Worm (Caenorhabditis elegans) whole organism, L2 larva: Measurements from ENCODE around the gene sre-31.

ENCODE experiments used
- C34F6.9 ChIP-seq: fragments of 150-350 bp; optimal IDR thresholded peaks from 2 replicates; lab custom pipeline; 2014; ENCODE audit warnings: missing biosample characterization, missing genetic modification characterization
- F13H6.1 ChIP-seq: sonication (generic microtip); optimal IDR thresholded peaks from 2 replicates; lab custom pipeline; 2016; ENCODE audit warnings: missing genetic modification characterization, missing compliant biosample characterization
- R02D3.7 ChIP-seq: fragments of 150-350 bp; optimal IDR thresholded peaks from 2 replicates; lab custom pipeline; 2014; ENCODE audit warnings: missing biosample characterization, missing genetic modification characterization
- Y55F3AM.14 ChIP-seq: fragments of 200-800 bp; sonication (Bioruptor generic); optimal IDR thresholded peaks from 2 replicates; lab custom pipeline; 2018; ENCODE audit warnings: mild to moderate bottlenecking, missing genetic modification characterization, missing compliant biosample characterization
- alr-1 ChIP-seq: fragments of 150-350 bp; optimal IDR thresholded peaks from 2 replicates; lab custom pipeline; 2014; ENCODE audit warnings: missing biosample characterization, missing genetic modification characterization
- ama-1 ChIP-seq: fragments of 150-350 bp; optimal IDR thresholded peaks from 2 replicates; lab custom pipeline; 2018; ENCODE audit warnings: inconsistent platforms
- blmp-1 ChIP-seq: sonication (generic microtip); optimal IDR thresholded peaks from 2 replicates; lab custom pipeline; 2017; ENCODE audit warnings: missing genetic modification characterization, mild to moderate bottlenecking, missing compliant biosample characterization, antibody characterized with exemption, moderate library complexity; ENCODE audit not compliant: insufficient read depth
- ceh-82 ChIP-seq: fragments of 150-350 bp; optimal IDR thresholded peaks from 2 replicates; lab custom pipeline; 2014; ENCODE audit warnings: missing biosample characterization, missing genetic modification characterization
- egl-27 ChIP-seq: sonication (generic microtip); optimal IDR thresholded peaks from 3 replicates; lab custom pipeline; 2017; ENCODE audit warnings: missing biosample characterization, missing genetic modification reagents, missing genetic modification characterization
- elt-1 ChIP-seq: fragments of 150-350 bp; optimal IDR thresholded peaks from 2 replicates; lab custom pipeline; 2014; ENCODE audit warnings: missing biosample characterization, missing genetic modification characterization
- elt-3 ChIP-seq: sonication (generic microtip); optimal IDR thresholded peaks from 2 replicates; lab custom pipeline; 2017; ENCODE audit warnings: missing biosample characterization, missing genetic modification characterization
- fos-1 ChIP-seq: fragments of 150-350 bp; optimal IDR thresholded peaks from 2 replicates; lab custom pipeline; 2014; ENCODE audit warnings: missing biosample characterization, missing genetic modification characterization
- lin-11 ChIP-seq: fragments of 150-350 bp; sonication (generic microtip); optimal IDR thresholded peaks from 2 replicates; lab custom pipeline; 2014; ENCODE audit warnings: missing biosample characterization, missing genetic modification characterization, inconsistent platforms, mixed read lengths
- lin-13 ChIP-seq: fragments of 150-350 bp; optimal IDR thresholded peaks from 2 replicates; lab custom pipeline; 2014; ENCODE audit warnings: missing biosample characterization, missing genetic modification reagents, missing genetic modification characterization
- lin-39 ChIP-seq: fragments of 150-350 bp; optimal IDR thresholded peaks from 2 replicates; lab custom pipeline; 2014; ENCODE audit warnings: missing biosample characterization, missing genetic modification reagents, missing genetic modification characterization
- lsy-2 ChIP-seq, 2 experiments: fragments of 150-350 bp in 1 of 2; sonication (generic microtip) in 1 of 2; optimal IDR thresholded peaks; 2 replicates each; lab custom pipeline; 2014 to 2017; ENCODE audit warnings: missing biosample characterization in 2 of 2, missing genetic modification characterization in 2 of 2
- mab-5 ChIP-seq: fragments of 150-350 bp; optimal IDR thresholded peaks from 2 replicates; lab custom pipeline; 2014; ENCODE audit warnings: missing biosample characterization, missing genetic modification characterization
- mbf-1 ChIP-seq: sonication (generic microtip); optimal IDR thresholded peaks from 2 replicates; lab custom pipeline; 2017; ENCODE audit warnings: missing biosample characterization, missing genetic modification characterization
- mdl-1 ChIP-seq, 2 experiments: fragments of 150-350 bp in 1 of 2; sonication (generic microtip) in 1 of 2; optimal IDR thresholded peaks; 2 replicates each; lab custom pipeline; 2017; ENCODE audit warnings: missing biosample characterization in 2 of 2, missing genetic modification characterization in 2 of 2
- nhr-11 ChIP-seq: fragments of 150-350 bp; optimal IDR thresholded peaks from 2 replicates; lab custom pipeline; 2014; ENCODE audit warnings: missing biosample characterization, missing genetic modification characterization
- nhr-12 ChIP-seq: fragments of 150-350 bp; optimal IDR thresholded peaks from 2 replicates; lab custom pipeline; 2014; ENCODE audit warnings: missing biosample characterization, missing genetic modification characterization
- nhr-129 ChIP-seq: fragments of 150-350 bp; optimal IDR thresholded peaks from 2 replicates; lab custom pipeline; 2014; ENCODE audit warnings: missing biosample characterization, missing genetic modification characterization
- nhr-21 ChIP-seq: fragments of 150-350 bp; optimal IDR thresholded peaks from 2 replicates; lab custom pipeline; 2014; ENCODE audit warnings: missing biosample characterization, missing genetic modification characterization
- nhr-237 ChIP-seq: fragments of 150-350 bp; optimal IDR thresholded peaks from 2 replicates; lab custom pipeline; 2014; ENCODE audit warnings: missing biosample characterization, missing genetic modification characterization
- nhr-25 ChIP-seq: fragments of 150-350 bp; sonication (generic microtip); optimal IDR thresholded peaks from 3 replicates; lab custom pipeline; 2014; ENCODE audit warnings: missing biosample characterization, missing genetic modification characterization
- nhr-6 ChIP-seq: fragments of 150-350 bp; optimal IDR thresholded peaks from 2 replicates; lab custom pipeline; 2014; ENCODE audit warnings: missing biosample characterization, missing genetic modification characterization
- skn-1 ChIP-seq: sonication (generic microtip); optimal IDR thresholded peaks from 2 replicates; lab custom pipeline; 2017; ENCODE audit warnings: missing biosample characterization, missing genetic modification characterization
- sma-9 ChIP-seq, 2 experiments: fragments of 150-350 bp in 1 of 2; sonication (generic microtip) in 1 of 2; optimal IDR thresholded peaks; 2 replicates each; lab custom pipeline; 2014 to 2016; ENCODE audit warnings: missing genetic modification characterization in 2 of 2, mild to moderate bottlenecking in 1 of 2, missing biosample characterization in 1 of 2, missing compliant biosample characterization in 1 of 2, missing genetic modification reagents in 1 of 2, moderate library complexity in 1 of 2
- snpc-4 ChIP-seq: fragments of 150-350 bp; optimal IDR thresholded peaks from 2 replicates; lab custom pipeline; 2014; ENCODE audit warnings: missing biosample characterization, missing genetic modification characterization
- unc-55 ChIP-seq: fragments of 150-350 bp; sonication (generic microtip); optimal IDR thresholded peaks from 3 replicates; lab custom pipeline; 2014; ENCODE audit warnings: missing biosample characterization, missing genetic modification reagents, missing genetic modification characterization
- unc-62 ChIP-seq: fragments of 150-350 bp; optimal IDR thresholded peaks from 2 replicates; lab custom pipeline; 2014; ENCODE audit warnings: missing biosample characterization, missing genetic modification reagents, missing genetic modification characterization
- ztf-1 ChIP-seq: fragments of 200-800 bp; sonication (Bioruptor generic); conservative IDR thresholded peaks from 2 replicates; pipeline ENCODE4 v1.3.6; 2022; ENCODE audit warnings: missing genetic modification characterization, missing compliant biosample characterization
- ztf-4 ChIP-seq: fragments of 150-350 bp; optimal IDR thresholded peaks from 2 replicates; lab custom pipeline; 2014; ENCODE audit warnings: missing biosample characterization, missing genetic modification characterization

Gene sre-31

ce11 chrII:12387980-12388379, 20.6 kb downstream of the sre-31 start, which contains the start of gene sre-41:
sre-41 (plus strand) TSS chrII:12388280.
- TF ChIP-seq mdl-1 (tag; optimal IDR thresholded peaks at IDR 0.05; lab: Kevin White, UChicago) (no peak), nhr-25 (tag; lab: Kevin White, UChicago) (no peak), alr-1 (tag; lab: Kevin White, UChicago) (no peak), blmp-1 (no peak)
- TF ChIP-seq, all 48 proteins: peak for 0

- TF ChIP-seq R02D3.7 (tag; lab: Kevin White, UChicago) = no peak
- TF ChIP-seq unc-62 (GFP tag; lab: Kevin White, UChicago) = no peak
- no peak for TF ChIP-seq alr-1 (tag; lab: Kevin White, UChicago)
- TF ChIP-seq lin-11 (tag; lab: Kevin White, UChicago) = no peak
- TF ChIP-seq elt-3 (tag; lab: Kevin White, UChicago) = no peak
- TF ChIP-seq nhr-21 (tag; lab: Kevin White, UChicago) = no peak
- no peak for TF ChIP-seq skn-1 (tag; lab: Kevin White, UChicago)
- TF ChIP-seq sma-9 (GFP tag; optimal IDR thresholded peaks at IDR 0.05; lab: Kevin White, UChicago) = no peak
- no peak for TF ChIP-seq sma-9 (tag; optimal IDR thresholded peaks at IDR 0.05; lab: Kevin White, UChicago)
- TF ChIP-seq nhr-6 = no peak
- no peak for TF ChIP-seq mbf-1
- no peak for TF ChIP-seq fos-1 (tag; lab: Kevin White, UChicago)
- TF ChIP-seq ztf-1 (GFP tag; lab: Robert Waterston, UW) = no peak
Measured at ce11 chrII:12387487-12387886, 21.1 kb downstream of the sre-31 start.

- TF ChIP-seq nhr-11 (no peak), ama-1 (lab: Kevin White, UChicago) (no peak), mdl-1 (tag; optimal IDR thresholded peaks at IDR 0.05; lab: Kevin White, UChicago) (no peak), lsy-2 (tag; optimal IDR thresholded peaks at IDR 0.05; lab: Kevin White, UChicago) (no peak), Y55F3AM.14 (GFP tag; lab: Kevin White, UChicago) (no peak), C34F6.9 (tag; lab: Kevin White, UChicago) (no peak), elt-1 (tag; lab: Kevin White, UChicago) (no peak), mab-5 (tag; lab: Kevin White, UChicago) (no peak), egl-27 (tag; lab: Kevin White, UChicago) (no peak)
Measured at ce11 chrII:12386781-12387180, 21.8 kb downstream of the sre-31 start, which contains the start of gene sre-42. sre-42 (minus strand) TSS chrII:12386881.

- TF ChIP-seq ceh-82 (tag; lab: Kevin White, UChicago) = no peak
- TF ChIP-seq nhr-237 (tag; lab: Kevin White, UChicago) = no peak
- no peak for TF ChIP-seq mbf-1
- no peak for TF ChIP-seq lin-39 (tag; lab: Kevin White, UChicago)
- TF ChIP-seq snpc-4 = peak; percentile 61
Measured at ce11 chrII:12385815-12386214, 22.8 kb downstream of the sre-31 start.

- TF ChIP-seq unc-55 (GFP tag; lab: Kevin White, UChicago) (peak; percentile 67), C34F6.9 (tag; lab: Kevin White, UChicago) (peak; percentile 59), blmp-1 (no peak), Y55F3AM.14 (GFP tag; lab: Kevin White, UChicago) (no peak), lin-13 (GFP tag; lab: Kevin White, UChicago) (peak; percentile 17), nhr-12 (tag; lab: Kevin White, UChicago) (no peak), ceh-82 (tag; lab: Kevin White, UChicago) (no peak), mbf-1 (no peak), lsy-2 (tag; optimal IDR thresholded peaks at IDR 0.05; lab: Kevin White, UChicago) (peak in 1 of 2 experiments; percentile 48), nhr-129 (tag; lab: Kevin White, UChicago) (peak; percentile 2), sma-9 (GFP tag; optimal IDR thresholded peaks at IDR 0.05; lab: Kevin White, UChicago) (peak; percentile 10), sma-9 (tag; optimal IDR thresholded peaks at IDR 0.05; lab: Kevin White, UChicago) (no peak), snpc-4 (peak; percentile 90), F13H6.1 (tag; lab: Kevin White, UChicago) (peak; percentile 22), nhr-11 (no peak), egl-27 (tag; lab: Kevin White, UChicago) (peak; percentile 22), ztf-4 (tag; lab: Kevin White, UChicago) (no peak)
Measured at ce11 chrII:12382625-12383562, 25.7 kb downstream of the sre-31 start, which contains the start of gene btb-14. btb-14 (plus strand) TSS chrII:12383463.
